Worm (Caenorhabditis elegans): ENCODE measurements around the gene mex-6.
A peak's percentile ranks its signal among the peaks of the same experiment; 100 is the strongest.

Gene mex-6

DNA sequence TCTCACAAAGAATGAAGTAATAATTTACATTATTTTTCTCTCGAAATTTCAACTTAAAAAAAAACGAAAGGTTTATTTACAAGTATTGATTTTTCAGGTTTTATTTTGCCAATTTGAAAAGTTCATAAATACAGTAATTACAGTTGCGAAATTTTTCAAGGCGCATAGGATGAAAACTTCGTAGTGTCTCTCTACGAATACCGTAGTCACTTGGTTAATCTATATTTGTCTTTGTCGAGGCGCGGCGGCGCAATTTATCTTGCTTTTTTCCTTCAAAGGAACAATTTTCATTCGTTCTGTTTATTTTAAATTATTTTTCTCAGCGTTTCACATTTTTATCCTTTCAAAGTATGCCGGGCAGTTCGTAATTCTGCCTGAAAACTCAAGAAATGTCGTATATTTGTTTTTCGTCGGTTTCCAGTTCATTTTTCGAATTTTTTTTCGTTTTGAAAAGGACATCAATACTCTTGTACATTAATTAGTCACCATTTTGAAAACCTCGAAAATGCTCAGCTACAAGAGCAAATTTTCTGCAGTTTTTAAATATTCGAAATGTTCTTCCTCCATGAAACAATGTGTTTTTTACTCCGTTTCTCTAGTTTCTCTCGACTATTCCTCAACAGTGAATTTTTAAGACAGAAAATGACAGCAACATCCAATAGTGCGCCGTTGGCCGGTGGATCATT is at the start of gene mex-6:
Gene mex-6 (plus strand): TSS at position 636 of the 686 bp plus-strand sequence.
- TF ChIP-seq jun-1 (tag; optimal IDR thresholded peaks at IDR 0.05) (no peak), unc-39 (tag; optimal IDR thresholded peaks at IDR 0.05) (no peak), nhr-28 (tag; optimal IDR thresholded peaks at IDR 0.05) (no peak), nfya-1 (tag; optimal IDR thresholded peaks at IDR 0.05; ENCODE audit: insufficient read depth) (no peak), elt-2 (tag; optimal IDR thresholded peaks at IDR 0.05) (no peak), unc-62 (GFP tag; optimal IDR thresholded peaks at IDR 0.05) (no peak), ztf-11 (tag; optimal IDR thresholded peaks at IDR 0.05) (no peak), ztf-4 (tag; optimal IDR thresholded peaks at IDR 0.05) (no peak), fkh-2 (tag; optimal IDR thresholded peaks at IDR 0.05) (no peak)

DNA sequence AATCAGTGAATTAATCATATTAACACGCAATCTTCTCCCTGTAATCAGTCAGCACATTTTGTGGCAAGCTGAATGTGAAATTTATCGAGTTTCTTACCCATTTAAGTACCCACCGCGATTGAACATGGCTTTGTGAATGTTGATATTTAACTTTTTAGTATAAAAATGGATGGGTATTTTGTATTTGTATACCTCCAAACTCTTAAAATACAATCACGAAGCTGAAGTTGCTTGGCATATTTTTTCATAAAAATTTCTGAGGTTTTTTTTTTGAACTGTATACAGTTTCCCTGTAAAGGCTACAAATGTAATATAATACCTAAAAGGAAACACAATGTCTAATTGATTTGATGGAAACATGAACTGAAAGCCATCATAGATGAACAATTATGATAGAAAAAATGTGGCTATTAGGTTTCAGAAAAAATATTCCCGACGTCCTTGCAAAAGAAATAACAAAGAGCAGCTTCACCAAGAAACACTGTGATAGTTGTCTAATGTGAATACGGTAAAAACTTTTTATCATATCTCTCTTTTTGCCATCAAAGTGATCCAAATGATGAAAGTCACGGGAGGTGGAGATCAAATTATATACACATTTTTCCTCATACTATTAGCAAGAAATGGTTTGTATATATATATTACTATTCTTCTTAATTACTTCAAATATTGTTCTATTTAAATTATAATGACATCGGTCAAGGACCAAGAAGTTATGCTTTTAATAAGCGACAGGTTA is 49.4 kb upstream of the mex-6 start, which contains the start of the genes chil-25 and chil-26:
Gene chil-25 (minus strand): TSS at position 101 of the 739 bp plus-strand sequence.
Gene chil-26 (plus strand): TSS at position 689 of the 739 bp plus-strand sequence.
- TF ChIP-seq R02D3.7 (tag; optimal IDR thresholded peaks at IDR 0.05), result no peak
- TF ChIP-seq lin-39 (tag; optimal IDR thresholded peaks at IDR 0.05), result no peak
- no peak for TF ChIP-seq unc-39 (tag; optimal IDR thresholded peaks at IDR 0.05)
- TF ChIP-seq pha-4 (tag; optimal IDR thresholded peaks at IDR 0.05), result no peak

DNA sequence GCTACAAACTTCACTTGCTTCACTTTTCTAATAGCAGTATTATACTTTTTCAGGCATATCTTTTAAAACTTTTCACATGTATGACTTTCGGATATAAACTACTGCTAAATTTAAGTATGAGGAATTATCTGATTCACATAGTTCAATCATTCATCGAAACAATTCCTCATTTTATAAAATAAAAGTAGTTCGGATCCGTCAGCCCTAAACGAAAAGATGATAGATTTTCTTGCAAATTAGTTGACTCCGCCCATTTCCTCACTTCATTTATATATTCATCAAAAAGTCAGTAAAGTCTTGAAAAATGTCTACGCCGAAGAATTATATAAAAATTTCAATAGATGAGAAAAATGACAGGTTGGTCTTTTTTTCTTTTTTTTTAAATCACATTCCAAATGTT is 46.4 kb upstream of the mex-6 start, which contains the start of gene chil-27:
Gene chil-27 (plus strand): TSS at position 301 of the 400 bp plus-strand sequence.
- TF ChIP-seq ceh-82 (tag; optimal IDR thresholded peaks at IDR 0.05) (no peak), lin-15B (tag; optimal IDR thresholded peaks at IDR 0.05) (no peak), lsy-12 (tag; optimal IDR thresholded peaks at IDR 0.05) (no peak), nhr-23 (tag; optimal IDR thresholded peaks at IDR 0.05) (no peak), ceh-16 (tag; optimal IDR thresholded peaks at IDR 0.05) (no peak), ZK546.5 (tag; optimal IDR thresholded peaks at IDR 0.05) (no peak), nhr-76 (tag; optimal IDR thresholded peaks at IDR 0.05) (no peak), R02D3.7 (tag; optimal IDR thresholded peaks at IDR 0.05) (no peak), ztf-4 (tag; optimal IDR thresholded peaks at IDR 0.05) (no peak), daf-12 (tag; optimal IDR thresholded peaks at IDR 0.05) (no peak), pha-4 (tag; optimal IDR thresholded peaks at IDR 0.05) (no peak)

DNA sequence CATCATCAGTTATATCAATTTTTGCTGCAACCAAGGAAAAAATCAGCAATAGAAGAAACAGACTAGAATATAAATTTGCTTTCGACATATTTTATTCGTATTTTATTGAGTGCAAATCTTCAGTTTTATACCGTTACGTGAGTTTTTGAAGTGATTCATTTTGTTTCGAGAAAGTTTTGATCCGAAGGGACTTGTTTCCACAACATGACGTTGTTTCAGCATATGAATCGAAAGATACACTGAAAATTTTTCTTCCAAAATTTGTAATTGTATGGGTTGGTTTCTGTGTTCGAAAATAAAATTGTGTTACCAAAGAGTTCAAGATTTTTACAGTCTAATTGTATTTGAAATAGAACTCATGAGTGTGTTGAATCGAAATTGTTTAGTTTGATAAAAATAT is 44.0 kb upstream of the mex-6 start, which contains the start of gene T19H5.7:
Gene T19H5.7 (minus strand): TSS at position 101 of the 400 bp plus-strand sequence.
- TF ChIP-seq eor-1 (tag; optimal IDR thresholded peaks at IDR 0.05) (no peak), egl-27 (tag; optimal IDR thresholded peaks at IDR 0.05) (no peak), ama-1 (optimal IDR thresholded peaks at IDR 0.05) (no peak), zag-1 (tag; optimal IDR thresholded peaks at IDR 0.05) (no peak), nhr-23 (tag; optimal IDR thresholded peaks at IDR 0.05) (no peak), nhr-25 (tag; optimal IDR thresholded peaks at IDR 0.05) (no peak), nhr-77 (tag; optimal IDR thresholded peaks at IDR 0.05) (no peak), lsy-12 (tag; optimal IDR thresholded peaks at IDR 0.05) (no peak), nhr-237 (tag; optimal IDR thresholded peaks at IDR 0.05) (no peak), lin-39 (tag; optimal IDR thresholded peaks at IDR 0.05) (no peak), hmg-11 (tag; optimal IDR thresholded peaks at IDR 0.05) (no peak), egl-5 (tag; optimal IDR thresholded peaks at IDR 0.05) (no peak), elt-2 (tag; optimal IDR thresholded peaks at IDR 0.05) (no peak), nhr-76 (tag; optimal IDR thresholded peaks at IDR 0.05) (no peak), tbx-2 (tag; optimal IDR thresholded peaks at IDR 0.05) (no peak), jun-1 (tag; optimal IDR thresholded peaks at IDR 0.05) (no peak)

DNA sequence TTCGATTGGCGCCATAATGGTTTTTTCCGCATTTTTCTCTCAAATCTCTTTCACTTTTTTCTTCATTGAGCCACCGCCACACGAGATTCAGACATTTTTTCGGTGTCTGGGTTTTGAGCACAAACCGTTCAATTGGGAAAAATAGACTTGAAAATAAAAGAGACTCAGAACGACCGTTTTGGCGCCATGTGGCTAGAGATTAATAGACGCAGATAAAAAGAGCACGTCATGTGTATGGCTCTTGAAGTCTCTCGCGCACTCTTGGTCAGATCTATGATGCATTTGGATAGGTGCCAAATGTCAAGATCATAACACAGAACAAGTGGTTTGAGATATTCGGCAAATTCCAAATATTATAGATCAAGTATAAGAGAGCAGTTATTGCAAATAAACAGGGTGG is 42.5 kb upstream of the mex-6 start:
- TF ChIP-seq pha-4 (tag; optimal IDR thresholded peaks at IDR 0.05), result peak; percentile 73
- TF ChIP-seq aly-2 (tag; optimal IDR thresholded peaks at IDR 0.05), result no peak

DNA sequence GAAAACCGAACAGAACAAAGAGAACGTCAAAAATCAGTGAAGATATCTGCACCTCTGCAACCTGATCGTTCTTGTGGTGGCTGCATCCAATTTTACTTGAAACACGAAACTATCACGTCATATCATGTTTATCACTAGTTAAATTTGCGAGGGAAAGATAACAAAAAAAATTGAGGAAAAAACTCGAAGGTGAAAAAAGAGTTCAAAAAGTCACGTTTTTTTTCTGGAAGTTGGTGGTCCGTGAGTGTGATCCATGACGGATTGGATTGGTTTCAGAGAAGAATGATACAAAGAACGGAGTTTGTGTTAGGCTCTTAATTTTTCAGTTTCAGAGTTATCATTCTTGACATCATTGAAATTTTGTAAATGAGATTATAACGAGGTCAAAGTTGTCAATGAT is 41.4 kb upstream of the mex-6 start:
- peak; percentile 71 for TF ChIP-seq elt-2 (tag; optimal IDR thresholded peaks at IDR 0.05)
- TF ChIP-seq pqm-1 (tag; optimal IDR thresholded peaks at IDR 0.05), result peak; percentile 33
- TF ChIP-seq aly-2 (tag; optimal IDR thresholded peaks at IDR 0.05), result no peak
